Fruit fly (Drosophila melanogaster) whole organism, wandering third instar larva: Measurements from ENCODE around the gene Eip63F-1.

ENCODE experiments used
- Abd-B ChIP-seq: fragments of >200 bp; optimal IDR thresholded peaks from 2 replicates; lab custom pipeline; 2017; ENCODE audit warnings: missing biosample characterization, missing genetic modification characterization
- CG32264 ChIP-seq: fragments of 200-800 bp; sonication (Bioruptor generic); optimal IDR thresholded peaks from 2 replicates; lab custom pipeline; 2016; ENCODE audit warnings: missing biosample characterization, missing genetic modification characterization
- CG9705 ChIP-seq: fragments of 200-800 bp; sonication (Bioruptor generic); optimal IDR thresholded peaks from 2 replicates; lab custom pipeline; 2018; ENCODE audit warnings: missing biosample characterization, mild to moderate bottlenecking, missing genetic modification characterization
- CrebA ChIP-seq: fragments of 200-800 bp; sonication (Bioruptor generic); optimal IDR thresholded peaks from 2 replicates; lab custom pipeline; 2016; ENCODE audit warnings: missing biosample characterization, mild to moderate bottlenecking, missing genetic modification characterization, borderline replicate concordance
- Dfd ChIP-seq: fragments of >200 bp; optimal IDR thresholded peaks from 2 replicates; lab custom pipeline; 2017; ENCODE audit warnings: missing biosample characterization, missing genetic modification characterization
- Dif ChIP-seq: fragments of 200-275, 200-300 bp; sonication (Bioruptor generic); optimal IDR thresholded peaks from 2 replicates; lab custom pipeline; 2018; ENCODE audit warnings: missing biosample characterization, missing genetic modification characterization; ENCODE audit not compliant: partially characterized antibody
- GATAd ChIP-seq: sonication (Bioruptor generic); optimal IDR thresholded peaks from 2 replicates; lab custom pipeline; 2016; ENCODE audit warnings: missing biosample characterization, missing genetic modification characterization
- HLH106 ChIP-seq: fragments of 200-800 bp; optimal IDR thresholded peaks from 3 replicates; lab custom pipeline; 2019; ENCODE audit warnings: missing biosample characterization, mild to moderate bottlenecking, missing genetic modification characterization, moderate library complexity
- Hnf4 ChIP-seq: fragments of 200-800 bp; sonication (Bioruptor generic); optimal IDR thresholded peaks from 2 replicates; lab custom pipeline; 2016; ENCODE audit warnings: missing biosample characterization, mild to moderate bottlenecking, missing genetic modification characterization
- Hr78 ChIP-seq: fragments of >200 bp; optimal IDR thresholded peaks from 2 replicates; lab custom pipeline; 2017; ENCODE audit warnings: missing biosample characterization, missing genetic modification characterization
- Hr83 ChIP-seq: fragments of 200-300 bp; sonication (Bioruptor generic); optimal IDR thresholded peaks from 2 replicates; lab custom pipeline; 2016; ENCODE audit warnings: missing biosample characterization, mild to moderate bottlenecking, missing genetic modification characterization, moderate library complexity; ENCODE audit not compliant: poor library complexity, severe bottlenecking
- Jra ChIP-seq: sonication (Bioruptor generic); optimal IDR thresholded peaks from 2 replicates; lab custom pipeline; 2016; ENCODE audit warnings: missing biosample characterization, missing genetic modification characterization
- Mio ChIP-seq: sonication (Bioruptor generic); optimal IDR thresholded peaks from 2 replicates; lab custom pipeline; 2016; ENCODE audit warnings: missing biosample characterization, missing genetic modification characterization
- Myc ChIP-seq: fragments of >200 bp; optimal IDR thresholded peaks from 2 replicates; lab custom pipeline; 2017
- N ChIP-seq: fragments of >200 bp; optimal IDR thresholded peaks from 2 replicates; lab custom pipeline; 2018; ENCODE audit warnings: missing biosample characterization, missing external identifiers, missing genetic modification characterization
- OdsH ChIP-seq: fragments of 200-800 bp; sonication (Bioruptor generic); optimal IDR thresholded peaks from 2 replicates; lab custom pipeline; 2016; ENCODE audit warnings: missing biosample characterization, mild to moderate bottlenecking, missing genetic modification characterization
- Rel ChIP-seq, 2 experiments: fragments of 200-800 bp; sonication (Bioruptor generic) in 1 of 2; optimal IDR thresholded peaks; 2 replicates in 1 of 2; 3 replicates in 1 of 2; lab custom pipeline; 2016 to 2019; ENCODE audit warnings: mild to moderate bottlenecking in 2 of 2, missing biosample characterization in 2 of 2, missing genetic modification characterization in 2 of 2, moderate library complexity in 1 of 2
- Sp1 ChIP-seq: fragments of 200-800 bp; sonication (Bioruptor generic); optimal IDR thresholded peaks from 3 replicates; lab custom pipeline; 2019; ENCODE audit warnings: missing biosample characterization, mild to moderate bottlenecking, missing genetic modification characterization, moderate library complexity
- Vsx2 ChIP-seq: fragments of 200-300, 225-300 bp; sonication (Bioruptor generic); optimal IDR thresholded peaks from 2 replicates; lab custom pipeline; 2018; ENCODE audit warnings: missing biosample characterization, missing genetic modification characterization; ENCODE audit not compliant: partially characterized antibody
- br ChIP-seq: fragments of 200-800 bp; sonication (Bioruptor generic); optimal IDR thresholded peaks from 2 replicates; lab custom pipeline; 2016; ENCODE audit warnings: missing biosample characterization, missing genetic modification characterization
- brk ChIP-seq: fragments of 200-800 bp; sonication (Bioruptor generic); optimal IDR thresholded peaks from 2 replicates; lab custom pipeline; 2016; ENCODE audit warnings: missing biosample characterization, mild to moderate bottlenecking, missing genetic modification characterization
- dl ChIP-seq, 2 experiments: fragments of 175-275, 200-275 bp in 1 of 2; fragments of 200-275 bp in 1 of 2; sonication (Bioruptor generic); optimal IDR thresholded peaks; lab custom pipeline; 2018; ENCODE audit warnings: mild to moderate bottlenecking in 2 of 2, missing biosample characterization in 2 of 2, missing genetic modification characterization in 2 of 2, moderate library complexity in 2 of 2; ENCODE audit not compliant: partially characterized antibody in 2 of 2, insufficient read depth in 1 of 2
- dmrt93B ChIP-seq: fragments of 200-800 bp; sonication (Bioruptor generic); optimal IDR thresholded peaks from 2 replicates; lab custom pipeline; 2018; ENCODE audit warnings: missing biosample characterization, mild to moderate bottlenecking, missing genetic modification characterization
- dsf ChIP-seq: sonication (Bioruptor generic); optimal IDR thresholded peaks from 2 replicates; lab custom pipeline; 2016; ENCODE audit warnings: missing biosample characterization, missing genetic modification characterization, borderline replicate concordance
- ey ChIP-seq: fragments of 200-800 bp; sonication (Bioruptor generic); optimal IDR thresholded peaks from 2 replicates; lab custom pipeline; 2016; ENCODE audit warnings: missing biosample characterization, missing genetic modification characterization
- foxo ChIP-seq, 2 experiments: fragments of 200-800 bp; sonication (Bioruptor generic); optimal IDR thresholded peaks; 2 replicates in 1 of 2; 3 replicates in 1 of 2; lab custom pipeline; 2016 to 2017; ENCODE audit warnings: missing biosample characterization in 2 of 2, missing genetic modification characterization in 2 of 2
- fru ChIP-seq: fragments of 200-800 bp; sonication (Bioruptor generic); optimal IDR thresholded peaks from 3 replicates; lab custom pipeline; 2016; ENCODE audit warnings: missing biosample characterization, mild to moderate bottlenecking, missing genetic modification characterization
- h ChIP-seq: fragments of 200-800 bp; sonication (Bioruptor generic); optimal IDR thresholded peaks from 3 replicates; lab custom pipeline; 2016; ENCODE audit warnings: missing biosample characterization, mild to moderate bottlenecking, missing genetic modification characterization
- jim ChIP-seq: fragments of 175-275, 200-325 bp; sonication (Bioruptor generic); optimal IDR thresholded peaks from 2 replicates; lab custom pipeline; 2016; ENCODE audit warnings: missing biosample characterization, mild to moderate bottlenecking, missing genetic modification characterization
- lola ChIP-seq: fragments of >200 bp; optimal IDR thresholded peaks from 2 replicates; lab custom pipeline; 2017; ENCODE audit warnings: missing biosample characterization, missing genetic modification characterization
- pan ChIP-seq: fragments of >200 bp; optimal IDR thresholded peaks from 2 replicates; lab custom pipeline; 2017
- rgr ChIP-seq: fragments of 200-800 bp; sonication (Bioruptor generic); optimal IDR thresholded peaks from 3 replicates; lab custom pipeline; 2016; ENCODE audit warnings: missing biosample characterization, mild to moderate bottlenecking, missing genetic modification characterization
- sage ChIP-seq: fragments of 200-800 bp; sonication (Bioruptor generic); optimal IDR thresholded peaks from 2 replicates; lab custom pipeline; 2016; ENCODE audit warnings: missing biosample characterization, mild to moderate bottlenecking, missing genetic modification characterization
- sv ChIP-seq: fragments of 200-800 bp; sonication (Bioruptor generic); optimal IDR thresholded peaks from 3 replicates; lab custom pipeline; 2016; ENCODE audit warnings: missing biosample characterization, missing genetic modification characterization
- tai ChIP-seq: sonication (Bioruptor generic); optimal IDR thresholded peaks from 2 replicates; lab custom pipeline; 2016; ENCODE audit warnings: missing biosample characterization, missing genetic modification characterization
- usp ChIP-seq: fragments of >200 bp; optimal IDR thresholded peaks from 2 replicates; lab custom pipeline; 2017; ENCODE audit warnings: missing biosample characterization, missing genetic modification characterization
- woc ChIP-seq: sonication (Bioruptor generic); optimal IDR thresholded peaks from 2 replicates; lab custom pipeline; 2016; ENCODE audit warnings: missing biosample characterization, mild to moderate bottlenecking, missing genetic modification characterization

The Eip63F-1 gene

dm6 chr3L:3875996-3876395 is 59.4 kb downstream of the Eip63F-1 start:
- no peak for TF ChIP-seq CG32264
- no peak for TF ChIP-seq ey (GFP tag; lab: Kevin White, UChicago)
- TF ChIP-seq pan (lab: Kevin White, UChicago): no peak
- TF ChIP-seq Dif (GFP tag; lab: Kevin White, UChicago): no peak
- TF ChIP-seq lola (GFP tag; lab: Kevin White, UChicago): no peak
- no peak for TF ChIP-seq dl (GFP tag; optimal IDR thresholded peaks at IDR 0.05; lab: Kevin White, UChicago; ENCODE audit: insufficient read depth in 1 of 2, partially characterized antibody in 2 of 2)
- no peak for TF ChIP-seq Vsx2 (GFP tag; lab: Kevin White, UChicago)
- no peak for TF ChIP-seq GATAd
- no peak for TF ChIP-seq N (GFP tag; lab: Kevin White, UChicago)
- TF ChIP-seq Jra (GFP tag; lab: Kevin White, UChicago): no peak

- TF ChIP-seq Abd-B (GFP tag; lab: Kevin White, UChicago): no peak
- TF ChIP-seq Mio: no peak
- peak; percentile 13 for TF ChIP-seq sv (GFP tag; lab: Kevin White, UChicago)
- no peak for TF ChIP-seq Hr83 (GFP tag; lab: Kevin White, UChicago)
- TF ChIP-seq HLH106 (tag; lab: Kevin White, UChicago): no peak
- TF ChIP-seq fru (GFP tag; lab: Kevin White, UChicago): no peak
These were observed 60.4 kb downstream of the Eip63F-1 start for dm6 chr3L:3875004-3875403.

- no peak for TF ChIP-seq Vsx2 (GFP tag; lab: Kevin White, UChicago)
- no peak for TF ChIP-seq fru (GFP tag; lab: Kevin White, UChicago)
- TF ChIP-seq ey (GFP tag; lab: Kevin White, UChicago): no peak
- no peak for TF ChIP-seq Hnf4 (GFP tag; lab: Kevin White, UChicago)
- no peak for TF ChIP-seq N (GFP tag; lab: Kevin White, UChicago)
- no peak for TF ChIP-seq Sp1 (GFP tag; lab: Kevin White, UChicago)
- TF ChIP-seq sv (GFP tag; lab: Kevin White, UChicago): no peak
- TF ChIP-seq pan (lab: Kevin White, UChicago): no peak
- no peak for TF ChIP-seq Myc (lab: Kevin White, UChicago)
- TF ChIP-seq h (GFP tag; lab: Kevin White, UChicago): no peak
- no peak for TF ChIP-seq CG9705 (GFP tag; lab: Kevin White, UChicago)
- TF ChIP-seq CrebA (GFP tag; lab: Kevin White, UChicago): no peak
- no peak for TF ChIP-seq Hr78 (GFP tag; lab: Kevin White, UChicago)
- no peak for TF ChIP-seq Jra (GFP tag; lab: Kevin White, UChicago)
- TF ChIP-seq dsf (GFP tag; lab: Kevin White, UChicago): no peak
- no peak for TF ChIP-seq lola (GFP tag; lab: Kevin White, UChicago)
- no peak for TF ChIP-seq sage
- no peak for TF ChIP-seq br (GFP tag; lab: Kevin White, UChicago)
- TF ChIP-seq, all 38 proteins: peak for 0
These were observed 62.3 kb downstream of the Eip63F-1 start for dm6 chr3L:3873094-3873493.

DNA sequence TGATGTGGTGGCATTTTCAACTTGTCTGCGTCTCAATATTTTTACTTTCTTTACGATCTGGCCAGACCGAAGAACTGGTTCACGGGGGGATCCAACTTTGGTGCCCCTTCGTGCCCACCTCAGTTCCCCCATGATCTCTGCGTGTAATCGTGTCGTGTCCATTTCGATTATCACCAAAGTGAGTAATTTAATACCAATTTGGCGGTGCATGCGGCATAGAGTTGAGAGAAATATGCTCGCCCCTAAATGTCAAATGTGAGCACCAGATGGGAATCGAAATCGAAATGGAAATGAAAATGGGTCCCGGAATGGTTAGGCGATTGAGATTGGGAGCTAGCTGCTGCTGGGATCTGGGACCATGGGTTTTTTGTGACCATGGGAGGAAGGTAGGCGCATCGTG is 64.1 kb downstream of the Eip63F-1 start:
- TF ChIP-seq Hr78 (GFP tag; lab: Kevin White, UChicago): no peak
- TF ChIP-seq Dif (GFP tag; lab: Kevin White, UChicago): no peak
- no peak for TF ChIP-seq sage

- peak; percentile 73 for TF ChIP-seq woc (GFP tag; lab: Kevin White, UChicago)
- peak; percentile 66 for TF ChIP-seq brk (GFP tag; lab: Kevin White, UChicago)
- peak; percentile 82 for TF ChIP-seq Hnf4 (GFP tag; lab: Kevin White, UChicago)
- peak; percentile 76 for TF ChIP-seq OdsH (GFP tag; lab: Kevin White, UChicago)
- no peak for TF ChIP-seq CrebA (GFP tag; lab: Kevin White, UChicago)
- TF ChIP-seq fru (GFP tag; lab: Kevin White, UChicago): peak; percentile 83
- no peak for TF ChIP-seq Myc (lab: Kevin White, UChicago)
- peak; percentile 58 for TF ChIP-seq Jra (GFP tag; lab: Kevin White, UChicago)
- TF ChIP-seq CG32264: peak; percentile 59
- TF ChIP-seq ey (GFP tag; lab: Kevin White, UChicago): peak; percentile 84
- no peak for TF ChIP-seq pan (lab: Kevin White, UChicago)
- peak; percentile 20 for TF ChIP-seq Dfd (GFP tag; lab: Kevin White, UChicago)
- peak; percentile 79 for TF ChIP-seq br (GFP tag; lab: Kevin White, UChicago)
- no peak for TF ChIP-seq GATAd
- no peak for TF ChIP-seq Dif (GFP tag; lab: Kevin White, UChicago)
- TF ChIP-seq Hr78 (GFP tag; lab: Kevin White, UChicago): no peak
- peak; percentile 79 for TF ChIP-seq rgr (GFP tag; lab: Kevin White, UChicago)
- peak; percentile 25 for TF ChIP-seq sage
- peak; percentile 80 for TF ChIP-seq HLH106 (tag; lab: Kevin White, UChicago)
- peak; percentile 20 for TF ChIP-seq dmrt93B
- TF ChIP-seq Hr83 (GFP tag; lab: Kevin White, UChicago): no peak
- TF ChIP-seq foxo (GFP tag; optimal IDR thresholded peaks at IDR 0.05; lab: Kevin White, UChicago): peak; percentile 15 to 80
- TF ChIP-seq h (GFP tag; lab: Kevin White, UChicago): peak; percentile 89
- TF ChIP-seq Sp1 (GFP tag; lab: Kevin White, UChicago): peak; percentile 79
- peak; percentile 20 for TF ChIP-seq tai (GFP tag; lab: Kevin White, UChicago)
- TF ChIP-seq N (GFP tag; lab: Kevin White, UChicago): no peak
- TF ChIP-seq Rel (GFP tag; optimal IDR thresholded peaks at IDR 0.05; lab: Kevin White, UChicago): peak; percentile 57
- peak; percentile 35 for TF ChIP-seq Rel (tag; optimal IDR thresholded peaks at IDR 0.05; lab: Kevin White, UChicago)
- no peak for TF ChIP-seq jim (GFP tag; lab: Kevin White, UChicago)
- no peak for TF ChIP-seq usp (GFP tag; lab: Kevin White, UChicago)
These were observed 67.4 kb downstream of the Eip63F-1 start for dm6 chr3L:3868014-3868413.
